Fruit fly (Drosophila melanogaster) whole organism, pupa: ENCODE data around the gene Tyler.

ENCODE experiments used
- CG10348 ChIP-seq: fragments of 200-800 bp; sonication (Bioruptor generic); IDR thresholded peaks from 2 replicates; pipeline ENCODE4 v1.3.6; 2022; ENCODE audit warnings: missing biosample characterization, missing genetic modification characterization
- CG12605 ChIP-seq: fragments of 200-800 bp; sonication (Bioruptor generic); IDR thresholded peaks from 2 replicates; pipeline ENCODE4 v1.3.6; 2022; ENCODE audit warnings: missing biosample characterization, missing genetic modification characterization
- CG13204 ChIP-seq: fragments of 200-800 bp; sonication (Bioruptor generic); optimal IDR thresholded peaks from 2 replicates; lab custom pipeline; 2018; ENCODE audit warnings: missing biosample characterization, mild to moderate bottlenecking, missing genetic modification characterization, moderate library complexity
- CG14655 ChIP-seq: fragments of 200-800 bp; sonication (Bioruptor generic); optimal IDR thresholded peaks from 3 replicates; lab custom pipeline; 2017; ENCODE audit warnings: mild to moderate bottlenecking, missing biosample characterization, missing genetic modification reagents, missing genetic modification characterization
- CG15710 ChIP-seq: fragments of 200-800 bp; sonication (Bioruptor generic); optimal IDR thresholded peaks from 2 replicates; lab custom pipeline; 2018; ENCODE audit warnings: missing biosample characterization, mild to moderate bottlenecking, missing genetic modification characterization, moderate library complexity
- CG17806 ChIP-seq: fragments of 200-800 bp; sonication (Bioruptor generic); optimal IDR thresholded peaks from 2 replicates; lab custom pipeline; 2018; ENCODE audit warnings: missing biosample characterization, mild to moderate bottlenecking, missing genetic modification characterization, moderate library complexity
- CG32121 ChIP-seq: fragments of 200-800 bp; sonication (Bioruptor generic); IDR thresholded peaks from 2 replicates; pipeline ENCODE4 v1.3.6; 2022; ENCODE audit warnings: missing biosample characterization, missing genetic modification characterization
- CG34367 ChIP-seq: fragments of 200-800 bp; sonication (Bioruptor generic); optimal IDR thresholded peaks from 2 replicates; lab custom pipeline; 2018; ENCODE audit warnings: missing biosample characterization, mild to moderate bottlenecking, missing genetic modification characterization
- CG4496 ChIP-seq: fragments of 200-800 bp; sonication (Bioruptor generic); IDR thresholded peaks from 3 replicates; pipeline ENCODE4 v1.3.6; 2022; ENCODE audit warnings: missing biosample characterization, missing genetic modification characterization
- CG8159 ChIP-seq: fragments of 200-800 bp; sonication (Bioruptor generic); optimal IDR thresholded peaks from 3 replicates; lab custom pipeline; 2018; ENCODE audit warnings: missing biosample characterization, mild to moderate bottlenecking, missing genetic modification characterization, moderate library complexity
- CG8301 ChIP-seq: fragments of 200-800 bp; sonication (Bioruptor generic); optimal IDR thresholded peaks from 2 replicates; lab custom pipeline; 2018; ENCODE audit warnings: missing biosample characterization, mild to moderate bottlenecking, missing genetic modification characterization
- CG9948 ChIP-seq: fragments of 200-800 bp; sonication (Bioruptor generic); optimal IDR thresholded peaks from 2 replicates; lab custom pipeline; 2018; ENCODE audit warnings: missing biosample characterization, mild to moderate bottlenecking, missing genetic modification characterization, moderate library complexity
- D1 ChIP-seq: fragments of 200-800 bp; sonication (Bioruptor generic); optimal IDR thresholded peaks from 2 replicates; lab custom pipeline; 2018; ENCODE audit warnings: missing biosample characterization, mild to moderate bottlenecking, missing genetic modification characterization, moderate library complexity
- EcR ChIP-seq: fragments of 200-800 bp; sonication (Bioruptor generic); optimal IDR thresholded peaks from 3 replicates; lab custom pipeline; 2019; ENCODE audit warnings: missing biosample characterization, missing genetic modification characterization, mild to moderate bottlenecking, moderate library complexity, missing genetic modification reagents
- Ets98B ChIP-seq: fragments of 200-800 bp; sonication (Bioruptor generic); IDR thresholded peaks from 2 replicates; pipeline ENCODE4 v1.3.6; 2022; ENCODE audit warnings: missing biosample characterization, missing genetic modification characterization
- Pif1A ChIP-seq: fragments of 200-800 bp; sonication (Bioruptor generic); optimal IDR thresholded peaks from 3 replicates; lab custom pipeline; 2016; ENCODE audit warnings: missing biosample characterization, missing genetic modification characterization
- Pif1B ChIP-seq: fragments of 200-800 bp; sonication (Bioruptor generic); optimal IDR thresholded peaks from 3 replicates; lab custom pipeline; 2016; ENCODE audit warnings: missing biosample characterization, missing genetic modification characterization
- Snoo ChIP-seq: fragments of 200-800 bp; sonication (Bioruptor generic); optimal IDR thresholded peaks from 3 replicates; lab custom pipeline; 2017; ENCODE audit warnings: missing biosample characterization, mild to moderate bottlenecking, missing genetic modification characterization, inconsistent platforms
- fd96Ca ChIP-seq: fragments of 200-800 bp; sonication (Bioruptor generic); IDR thresholded peaks from 3 replicates; pipeline ENCODE4 v1.3.6; 2022; ENCODE audit warnings: missing biosample characterization, missing genetic modification characterization
- gl ChIP-seq: fragments of 200-800 bp; sonication (Bioruptor generic); optimal IDR thresholded peaks from 2 replicates; lab custom pipeline; 2018; ENCODE audit warnings: missing biosample characterization, mild to moderate bottlenecking, missing genetic modification characterization
- rn ChIP-seq: fragments of 200-800 bp; sonication (Bioruptor generic); IDR thresholded peaks from 2 replicates; pipeline ENCODE4 v1.3.6; 2022; ENCODE audit warnings: missing biosample characterization, missing genetic modification characterization

The Tyler gene

dm6 chrX:19625405-19625804, 14.1 kb downstream of the Tyler start, which contains the start of gene CG14212:
Gene CG14212 (plus strand): TSS chrX:19625705.
- TF ChIP-seq Pif1B (GFP tag; lab: Kevin White, UChicago) (no peak), fd96Ca (GFP tag; lab: Robert Waterston, UW) (no peak), CG14655 (GFP tag; lab: Kevin White, UChicago) (no peak), CG8159 (tag; lab: Kevin White, UChicago) (no peak), CG32121 (GFP tag; lab: Robert Waterston, UW) (no peak), rn (GFP tag; lab: Robert Waterston, UW) (no peak), CG13204 (no peak), D1 (tag; lab: Kevin White, UChicago) (no peak), Ets98B (GFP tag; lab: Robert Waterston, UW) (no peak), CG15710 (no peak)

- TF ChIP-seq CG32121 (GFP tag; lab: Robert Waterston, UW), result peak; percentile 43; the same call in 1 of the 2 replicates
- no peak for TF ChIP-seq CG14655 (GFP tag; lab: Kevin White, UChicago)
- TF ChIP-seq CG4496 (GFP tag; lab: Robert Waterston, UW), result peak; percentile 67; the same call in 2 of the 3 replicates
- no peak for TF ChIP-seq D1 (tag; lab: Kevin White, UChicago)
- peak; percentile 16; the same call in 1 of the 2 replicates for TF ChIP-seq CG12605 (GFP tag; lab: Robert Waterston, UW)
- peak; percentile 79 for TF ChIP-seq EcR (GFP tag; lab: Kevin White, UChicago)
- TF ChIP-seq CG9948 (tag; lab: Kevin White, UChicago), result no peak
- TF ChIP-seq CG8301 (tag; lab: Kevin White, UChicago), result no peak
- TF ChIP-seq Ets98B (GFP tag; lab: Robert Waterston, UW), result peak; percentile 41; the same call in 1 of the 2 replicates
- no peak for TF ChIP-seq CG8159 (tag; lab: Kevin White, UChicago)
- no peak for TF ChIP-seq CG34367
- TF ChIP-seq Snoo (tag; lab: Kevin White, UChicago), result no peak
- 0 out of 3 replicates have a peak, but pooled peaks have one; percentile 29 for TF ChIP-seq fd96Ca (GFP tag; lab: Robert Waterston, UW)
- TF ChIP-seq CG17806 (tag; lab: Kevin White, UChicago), result no peak
- TF ChIP-seq CG15710, result no peak
- TF ChIP-seq Pif1A (GFP tag; lab: Kevin White, UChicago), result no peak
- TF ChIP-seq rn (GFP tag; lab: Robert Waterston, UW), result no peak
- TF ChIP-seq Pif1B (GFP tag; lab: Kevin White, UChicago), result no peak
- TF ChIP-seq gl (tag; lab: Kevin White, UChicago), result no peak
- no peak for TF ChIP-seq CG10348
- TF ChIP-seq CG13204, result peak; percentile 81
These were observed 20.1 kb downstream of the Tyler start for dm6 chrX:19631365-19631832.

- TF ChIP-seq D1 (tag; lab: Kevin White, UChicago), result no peak
- no peak for TF ChIP-seq CG17806 (tag; lab: Kevin White, UChicago)
- TF ChIP-seq gl (tag; lab: Kevin White, UChicago), result no peak
- peak; percentile 3 for TF ChIP-seq Pif1B (GFP tag; lab: Kevin White, UChicago)
- TF ChIP-seq CG13204, result peak; percentile 66
- TF ChIP-seq EcR (GFP tag; lab: Kevin White, UChicago), result peak; percentile 49
- no peak for TF ChIP-seq CG9948 (tag; lab: Kevin White, UChicago)
- TF ChIP-seq Ets98B (GFP tag; lab: Robert Waterston, UW), result peak; percentile 61
- peak; percentile 67; the same call in 2 of the 3 replicates for TF ChIP-seq CG4496 (GFP tag; lab: Robert Waterston, UW)
- TF ChIP-seq fd96Ca (GFP tag; lab: Robert Waterston, UW), result peak; percentile 39; the same call in 1 of the 3 replicates
These were observed 25.7 kb downstream of the Tyler start for dm6 chrX:19637002-19637420.

dm6 chrX:19637434-19638327, 26.4 kb downstream of the Tyler start:
- TF ChIP-seq CG4496 (GFP tag; lab: Robert Waterston, UW) (0 out of 3 replicates have a peak, but pooled peaks have one; percentile 24), rn (GFP tag; lab: Robert Waterston, UW) (no peak), CG32121 (GFP tag; lab: Robert Waterston, UW) (peak; percentile 15; the same call in 1 of the 2 replicates)

dm6 chrX:19638328-19638940, 27.1 kb downstream of the Tyler start, which contains the start of gene Rcd-1:
Gene Rcd-1 (plus strand): TSS chrX:19638767.
- TF ChIP-seq CG8301 (tag; lab: Kevin White, UChicago) (no peak), EcR (GFP tag; lab: Kevin White, UChicago) (no peak), Pif1B (GFP tag; lab: Kevin White, UChicago) (no peak), fd96Ca (GFP tag; lab: Robert Waterston, UW) (no peak), Ets98B (GFP tag; lab: Robert Waterston, UW) (no peak), gl (tag; lab: Kevin White, UChicago) (no peak), CG32121 (GFP tag; lab: Robert Waterston, UW) (no peak), CG9948 (tag; lab: Kevin White, UChicago) (no peak), CG12605 (GFP tag; lab: Robert Waterston, UW) (no peak), CG14655 (GFP tag; lab: Kevin White, UChicago) (no peak), D1 (tag; lab: Kevin White, UChicago) (no peak), Snoo (tag; lab: Kevin White, UChicago) (no peak), CG8159 (tag; lab: Kevin White, UChicago) (no peak), rn (GFP tag; lab: Robert Waterston, UW) (no peak), CG17806 (tag; lab: Kevin White, UChicago) (no peak), CG13204 (no peak), CG34367 (no peak), Pif1A (GFP tag; lab: Kevin White, UChicago) (no peak), CG4496 (GFP tag; lab: Robert Waterston, UW) (no peak)
